Fruit fly (Drosophila melanogaster): ENCODE results near the gene Tob.

dm6 chrX:16072193-16072592 lies 19.1 kb downstream of the Tob start:
- TF ChIP-seq ttk (optimal IDR thresholded peaks at IDR 0.05) (no peak), Myc (optimal IDR thresholded peaks at IDR 0.05) (no peak), psq (optimal IDR thresholded peaks at IDR 0.05) (no peak), h (optimal IDR thresholded peaks at IDR 0.05) (no peak), insv (optimal IDR thresholded peaks at IDR 0.05) (no peak)

All from Kc167 (cell line).